Worm (Caenorhabditis elegans): ENCODE results near the gene str-177.

DNA sequence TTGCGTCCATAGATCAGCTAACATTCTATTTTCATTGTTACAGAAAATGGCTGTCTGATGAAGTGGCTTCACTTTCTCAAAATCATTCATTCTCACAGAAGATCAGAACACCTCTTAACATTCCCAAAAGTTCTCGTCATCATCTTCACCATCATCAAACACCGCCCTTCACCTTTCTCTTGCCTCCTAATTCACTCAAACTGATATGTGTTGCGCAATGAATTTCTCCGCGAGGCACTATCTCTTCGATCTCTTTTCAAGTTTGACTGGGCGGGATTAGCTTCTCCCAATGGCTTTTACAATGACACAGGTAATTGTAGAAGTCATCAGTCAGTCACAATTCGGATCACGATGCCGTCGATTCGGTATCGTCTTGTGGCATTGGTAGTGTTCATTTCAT, 22.8 kb upstream of the str-177 start, which contains the start of gene grd-6:
- TF ChIP-seq flt-1 (GFP tag; IDR thresholded peaks at IDR 0.05) (no peak), cog-1 (tag; optimal IDR thresholded peaks at IDR 0.05) (no peak), tab-1 (GFP tag; IDR thresholded peaks at IDR 0.05) (no peak), ztf-29 (GFP tag; IDR thresholded peaks at IDR 0.05) (no peak), ztf-23 (GFP tag; IDR thresholded peaks at IDR 0.05) (no peak), med-1 (GFP tag; optimal IDR thresholded peaks at IDR 0.05; ENCODE audit: insufficient read depth) (no peak), T22C8.4 (GFP tag; IDR thresholded peaks at IDR 0.05) (no peak), klf-2 (GFP tag; conservative IDR thresholded peaks at IDR 0.05) (no peak)
